Fruit fly (Drosophila melanogaster): ENCODE measurements around the gene CG10337.

DNA sequence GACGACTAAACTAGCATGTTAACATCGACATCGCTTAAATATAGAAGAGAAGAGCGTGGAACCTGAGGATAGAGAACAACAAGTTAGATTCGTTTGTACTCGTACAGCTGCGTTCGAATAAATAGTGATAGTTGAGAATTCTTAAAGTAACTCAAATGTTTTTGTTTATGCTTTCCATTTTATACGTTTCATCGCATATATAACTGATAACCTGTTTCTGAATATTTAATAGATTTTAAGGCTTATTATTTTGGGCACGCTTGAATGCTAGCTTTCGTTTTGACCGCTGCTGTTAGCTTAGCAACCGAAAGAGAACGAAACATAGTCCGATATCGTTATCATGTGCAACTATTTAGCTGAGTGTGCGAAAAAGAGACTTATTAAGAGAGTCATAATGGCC, 18.5 kb downstream of the CG10337 start:
- TF ChIP-seq Myc (optimal IDR thresholded peaks at IDR 0.05) (no peak), CrebA (GFP tag; optimal IDR thresholded peaks at IDR 0.05; ENCODE audit: borderline replicate concordance) (no peak)
